Worm (Caenorhabditis elegans): ENCODE results near the gene gldi-11.
A peak's percentile ranks its signal among the peaks of the same experiment; 100 is the strongest.

gldi-11 gene

DNA sequence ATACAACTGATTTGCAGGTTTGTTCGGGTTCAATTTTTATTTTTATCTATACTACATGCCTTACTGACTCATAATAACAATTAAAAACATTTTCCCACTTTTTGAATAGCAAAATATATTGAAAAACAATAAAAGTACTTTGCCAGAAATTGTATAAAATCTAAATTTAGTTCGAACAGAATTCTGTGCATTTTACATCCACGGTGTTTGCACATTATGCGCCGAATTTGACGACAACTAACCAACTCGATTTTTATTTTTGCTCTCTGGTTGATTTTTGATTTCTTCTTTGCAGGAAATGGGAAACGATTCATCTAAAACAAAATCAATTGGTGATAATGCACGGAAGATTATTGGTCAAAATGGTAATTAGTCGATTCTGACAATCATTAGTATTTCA, 1.2 kb upstream of the gldi-11 start:
- TF ChIP-seq attf-3 (GFP tag; conservative IDR thresholded peaks at IDR 0.05) (no peak), ZK185.1 (tag; optimal IDR thresholded peaks at IDR 0.05; ENCODE audit: poor library complexity, severe bottlenecking) (peak; percentile 23)

DNA sequence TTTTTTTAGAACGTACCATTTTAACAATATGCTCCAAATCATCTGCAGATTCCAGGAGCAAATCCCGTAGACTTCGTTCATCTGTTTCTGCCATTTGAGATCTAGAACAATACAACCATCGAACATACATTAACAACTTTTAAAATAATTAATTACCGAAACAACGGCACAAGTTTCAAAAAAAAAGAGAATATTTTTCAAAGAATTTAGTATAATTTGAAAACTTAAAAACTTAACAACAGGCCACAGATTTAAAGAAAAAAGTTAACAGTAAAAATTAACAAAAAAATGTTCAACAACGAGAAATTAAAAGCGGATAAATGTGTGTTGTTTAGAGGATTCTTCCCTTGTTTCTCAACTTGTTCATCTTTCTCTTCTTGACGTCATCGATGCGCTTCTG, 1.7 kb downstream of the gldi-11 start, which contains the start of gene mdt-4:
TSS of gene mdt-4 (minus strand) at position 101 of the 400 bp plus-strand sequence.
- TF ChIP-seq B0336.3 (GFP tag; IDR thresholded peaks at IDR 0.05) (no peak), sdz-38 (tag; optimal IDR thresholded peaks at IDR 0.05) (no peak), hrde-1 (tag; optimal IDR thresholded peaks at IDR 0.05; ENCODE audit: borderline replicate concordance) (no peak), let-607 (tag; optimal IDR thresholded peaks at IDR 0.05) (no peak), ceh-100 (GFP tag; IDR thresholded peaks at IDR 0.05) (no peak), ama-1 (optimal IDR thresholded peaks at IDR 0.05) (no peak), ama-1 (GFP tag; optimal IDR thresholded peaks at IDR 0.05) (no peak), F39B2.1 (GFP tag; IDR thresholded peaks at IDR 0.05) (no peak), unc-62 (GFP tag; optimal IDR thresholded peaks at IDR 0.05) (no peak), zim-3 (tag; optimal IDR thresholded peaks at IDR 0.05) (no peak), ceh-27 (GFP tag; optimal IDR thresholded peaks at IDR 0.05) (no peak), K12H6.12 (tag; optimal IDR thresholded peaks at IDR 0.05) (no peak), Y53F4B.3 (GFP tag; IDR thresholded peaks at IDR 0.05) (no peak), rec-8 (tag; optimal IDR thresholded peaks at IDR 0.05) (no peak), snpc-4 (GFP tag; optimal IDR thresholded peaks at IDR 0.05) (no peak), snpc-4 (tag; optimal IDR thresholded peaks at IDR 0.05) (no peak), F57A8.1 (GFP tag; optimal IDR thresholded peaks at IDR 0.05) (no peak)

DNA sequence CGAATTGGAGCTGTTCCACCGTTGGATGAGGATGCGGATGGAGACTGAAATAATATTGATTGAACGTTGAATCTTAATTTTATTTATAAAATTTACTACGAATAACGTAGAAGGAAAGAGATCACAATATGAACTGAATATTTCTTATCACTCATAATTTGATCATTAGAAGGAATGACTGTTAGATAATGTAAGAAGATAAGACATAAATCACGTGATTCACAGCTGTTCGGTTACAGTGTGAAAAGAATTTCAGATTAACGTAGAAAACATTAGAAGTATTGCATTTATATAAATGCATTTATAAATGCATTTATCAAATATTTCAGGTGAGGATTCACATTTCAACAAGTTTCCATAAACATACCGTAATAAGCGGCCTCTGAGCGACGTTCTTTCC, 2.8 kb downstream of the gldi-11 start:
- peak; percentile 21 for TF ChIP-seq nhr-80 (tag; optimal IDR thresholded peaks at IDR 0.05)
- TF ChIP-seq xnd-1 (tag; optimal IDR thresholded peaks at IDR 0.05), result no peak

DNA sequence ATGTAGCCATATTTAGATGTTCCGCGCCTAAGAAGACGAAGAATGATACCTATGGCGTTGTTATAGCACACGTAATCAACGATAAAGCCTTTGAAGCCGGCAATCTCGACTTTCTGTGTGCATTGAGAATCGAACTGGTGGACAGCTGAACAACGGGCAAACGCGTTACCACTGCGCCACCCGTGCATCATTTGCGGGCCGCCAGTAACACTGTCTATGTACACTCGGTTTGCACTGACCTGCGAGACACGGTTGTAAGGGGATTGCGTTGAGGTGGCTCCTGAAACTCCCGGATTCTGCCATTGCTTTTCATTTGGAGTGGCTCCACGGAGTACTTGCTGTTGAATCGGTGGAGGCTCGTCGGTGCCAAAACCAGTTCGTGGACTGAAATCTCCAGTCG, 3.2 kb downstream of the gldi-11 start:
- TF ChIP-seq nfya-2 (GFP tag; IDR thresholded peaks at IDR 0.05) (no peak), die-1 (tag; optimal IDR thresholded peaks at IDR 0.05) (peak; percentile 64), rpc-1 (optimal IDR thresholded peaks at IDR 0.05) (peak; percentile 73), rpc-1 (tag; optimal IDR thresholded peaks at IDR 0.05) (peak; percentile 77), unc-130 (GFP tag; optimal IDR thresholded peaks at IDR 0.05) (peak; percentile 46), ceh-100 (GFP tag; IDR thresholded peaks at IDR 0.05) (peak; percentile 33; the same call in 1 of the 2 replicates), attf-3 (GFP tag; conservative IDR thresholded peaks at IDR 0.05) (0 out of 2 replicates have a peak, but pooled peaks have one; percentile 12), nhr-120 (GFP tag; IDR thresholded peaks at IDR 0.05) (0 out of 2 replicates have a peak, but pooled peaks have one; percentile 71), snpc-4 (GFP tag; optimal IDR thresholded peaks at IDR 0.05) (peak; percentile 64), snpc-4 (tag; optimal IDR thresholded peaks at IDR 0.05) (peak in 3 of 4 experiments; percentile 24 to 56 (median 29)), rec-8 (tag; optimal IDR thresholded peaks at IDR 0.05) (peak; percentile 53 to 78), hsf-1 (GFP tag; IDR thresholded peaks at IDR 0.05) (peak; percentile 32; the same call in 1 of the 2 replicates), snpc-1.3 (tag; optimal IDR thresholded peaks at IDR 0.05; ENCODE audit: insufficient read depth) (peak; percentile 42), rcor-1 (GFP tag; IDR thresholded peaks at IDR 0.05) (peak; percentile 56; the same call in 1 of the 2 replicates), athp-1 (tag; optimal IDR thresholded peaks at IDR 0.05) (peak; percentile 78), Y79H2A.3 (GFP tag; conservative IDR thresholded peaks at IDR 0.05) (no peak), C06A6.2 (GFP tag; conservative IDR thresholded peaks at IDR 0.05) (no peak; the same call in 1 of the 2 replicates), let-607 (tag; optimal IDR thresholded peaks at IDR 0.05) (peak in 1 of 2 experiments; percentile 40), nhr-90 (tag; optimal IDR thresholded peaks at IDR 0.05) (peak; percentile 83), sea-2 (GFP tag; IDR thresholded peaks at IDR 0.05) (no peak), F23B12.7 (tag; optimal IDR thresholded peaks at IDR 0.05; ENCODE audit: insufficient read depth) (peak; percentile 38), mel-28 (tag; optimal IDR thresholded peaks at IDR 0.05; ENCODE audit: borderline replicate concordance) (no peak), nhr-80 (tag; optimal IDR thresholded peaks at IDR 0.05) (no peak), cebp-1 (GFP tag; IDR thresholded peaks at IDR 0.05) (no peak), cebp-1 (tag; optimal IDR thresholded peaks at IDR 0.05) (peak; percentile 60), zim-3 (tag; optimal IDR thresholded peaks at IDR 0.05) (peak; percentile 61), nfya-1 (tag; optimal IDR thresholded peaks at IDR 0.05; ENCODE audit: borderline replicate concordance, insufficient read depth) (no peak), hmg-1.2 (GFP tag; IDR thresholded peaks at IDR 0.05) (peak; percentile 59), nhr-27 (tag; optimal IDR thresholded peaks at IDR 0.05) (peak; percentile 31)

All from whole organism, young adult.